Worm (Caenorhabditis elegans) whole organism, L4 larva: ENCODE results near the gene C13A2.9.

Experiments used
- D1046.2 ChIP-seq: fragments of 200-800 bp; sonication (Bioruptor generic); IDR thresholded peaks from 2 replicates; pipeline ENCODE4 v1.3.6; 2022; ENCODE audit warnings: missing genetic modification characterization, missing compliant biosample characterization
- F10B5.3 ChIP-seq: sonication (generic microtip); optimal IDR thresholded peaks from 2 replicates; lab custom pipeline; 2016; ENCODE audit warnings: mild to moderate bottlenecking, missing genetic modification characterization, missing compliant biosample characterization
- Y105C5A.15 ChIP-seq: fragments of 200-800 bp; sonication (Bioruptor generic); IDR thresholded peaks from 2 replicates; pipeline ENCODE4 v1.3.6; 2022; ENCODE audit warnings: missing genetic modification characterization, missing compliant biosample characterization
- Y5F2A.4 ChIP-seq: fragments of 200-800 bp; sonication (Bioruptor generic); optimal IDR thresholded peaks from 2 replicates; lab custom pipeline; 2018; ENCODE audit warnings: mild to moderate bottlenecking, missing genetic modification characterization, missing compliant biosample characterization
- Y75B8A.6 ChIP-seq: fragments of 200-800 bp; sonication (Bioruptor generic); IDR thresholded peaks from 2 replicates; pipeline ENCODE4 v1.3.6; 2022; ENCODE audit warnings: missing genetic modification reagents, missing genetic modification characterization, missing compliant biosample characterization
- ama-1 ChIP-seq: fragments of 150-350 bp; optimal IDR thresholded peaks from 2 replicates; lab custom pipeline; 2014; ENCODE audit warnings: inconsistent platforms, mixed read lengths
- attf-4 ChIP-seq: sonication (generic microtip); optimal IDR thresholded peaks from 3 replicates; lab custom pipeline; 2017; ENCODE audit warnings: missing biosample characterization, missing genetic modification characterization
- ceh-44 ChIP-seq: fragments of 200-800 bp; sonication (Bioruptor generic); IDR thresholded peaks from 2 replicates; pipeline ENCODE4 v1.3.6; 2022; ENCODE audit warnings: missing genetic modification reagents, missing genetic modification characterization, missing compliant biosample characterization
- ceh-62 ChIP-seq: sonication (generic microtip); optimal IDR thresholded peaks from 2 replicates; lab custom pipeline; 2017; ENCODE audit warnings: missing biosample characterization, missing genetic modification characterization
- ces-1 ChIP-seq: fragments of 150-350 bp; sonication (generic microtip); optimal IDR thresholded peaks from 4 replicates; lab custom pipeline; 2014; ENCODE audit warnings: missing biosample characterization, missing genetic modification reagents, missing genetic modification characterization
- ctbp-1 ChIP-seq: fragments of 200-800 bp; sonication (Bioruptor generic); IDR thresholded peaks from 2 replicates; pipeline ENCODE4 v1.3.6; 2022; ENCODE audit warnings: missing genetic modification reagents, missing genetic modification characterization, missing compliant biosample characterization
- daf-16 ChIP-seq, 3 experiments: sonication (generic microtip); optimal IDR thresholded peaks; 2 replicates each; lab custom pipeline; 2016 to 2017; ENCODE audit warnings: missing genetic modification characterization in 3 of 3, missing genetic modification reagents in 3 of 3, mild to moderate bottlenecking in 2 of 3, missing compliant biosample characterization in 2 of 3, missing biosample characterization in 1 of 3, moderate library complexity in 1 of 3
- daf-19 ChIP-seq: fragments of 200-800 bp; sonication (Bioruptor generic); conservative IDR thresholded peaks from 2 replicates; pipeline ENCODE4 v1.3.6; 2022; ENCODE audit warnings: missing genetic modification characterization, missing compliant biosample characterization
- dmd-6 ChIP-seq: fragments of 200-800 bp; sonication (Bioruptor generic); IDR thresholded peaks from 2 replicates; pipeline ENCODE4 v1.3.6; 2022; ENCODE audit warnings: missing genetic modification reagents, missing genetic modification characterization, missing compliant biosample characterization
- dmd-8 ChIP-seq: fragments of 200-800 bp; sonication (Bioruptor generic); IDR thresholded peaks from 2 replicates; pipeline ENCODE4 v1.3.6; 2022; ENCODE audit warnings: missing genetic modification characterization, missing compliant biosample characterization
- dve-1 ChIP-seq: sonication (generic microtip); optimal IDR thresholded peaks from 2 replicates; lab custom pipeline; 2017; ENCODE audit warnings: antibody characterized with exemption, mild to moderate bottlenecking, missing genetic modification characterization, missing compliant biosample characterization; ENCODE audit not compliant: insufficient read depth
- hlh-30 ChIP-seq: sonication (generic microtip); optimal IDR thresholded peaks from 2 replicates; lab custom pipeline; 2017; ENCODE audit warnings: antibody characterized with exemption, mild to moderate bottlenecking, missing genetic modification characterization, missing compliant biosample characterization; ENCODE audit not compliant: insufficient read depth
- lin-15B ChIP-seq: fragments of 150-350 bp; sonication (generic microtip); optimal IDR thresholded peaks from 3 replicates; lab custom pipeline; 2014; ENCODE audit warnings: missing biosample characterization, missing genetic modification characterization
- lsy-2 ChIP-seq, 2 experiments: fragments of 150-350 bp in 1 of 2; sonication (generic microtip) in 1 of 2; optimal IDR thresholded peaks; 2 replicates each; lab custom pipeline; 2014 to 2017; ENCODE audit warnings: missing biosample characterization in 2 of 2, missing genetic modification characterization in 2 of 2
- madf-5 ChIP-seq, 2 experiments: fragments of 200-800 bp; sonication (Bioruptor generic); IDR thresholded peaks; 2 replicates each; pipeline ENCODE4 v1.3.6; 2022; ENCODE audit warnings: missing compliant biosample characterization in 2 of 2, missing genetic modification characterization in 2 of 2
- madf-9 ChIP-seq: fragments of 200-800 bp; sonication (Bioruptor generic); conservative IDR thresholded peaks from 2 replicates; pipeline ENCODE4 v1.3.6; 2022; ENCODE audit warnings: missing genetic modification reagents, missing genetic modification characterization, missing compliant biosample characterization
- mdl-1 ChIP-seq, 2 experiments: fragments of 150-350 bp in 1 of 2; sonication (generic microtip) in 1 of 2; optimal IDR thresholded peaks; 2 replicates each; lab custom pipeline; 2014 to 2017; ENCODE audit warnings: missing biosample characterization in 2 of 2, missing genetic modification characterization in 2 of 2
- mep-1 ChIP-seq: fragments of 150-350 bp; sonication (generic microtip); optimal IDR thresholded peaks from 3 replicates; lab custom pipeline; 2014; ENCODE audit warnings: missing biosample characterization, missing genetic modification characterization
- mxl-3 ChIP-seq: fragments of 200-800 bp; sonication (Bioruptor generic); optimal IDR thresholded peaks from 2 replicates; lab custom pipeline; 2018; ENCODE audit warnings: mild to moderate bottlenecking, missing genetic modification characterization, missing compliant biosample characterization
- nhr-10 ChIP-seq: fragments of 150-350 bp; optimal IDR thresholded peaks from 2 replicates; lab custom pipeline; 2014; ENCODE audit warnings: missing biosample characterization, missing genetic modification characterization
- nhr-11 ChIP-seq: fragments of 150-350 bp; optimal IDR thresholded peaks from 2 replicates; lab custom pipeline; 2014; ENCODE audit warnings: missing biosample characterization, missing genetic modification characterization
- nhr-48 ChIP-seq: sonication (generic microtip); optimal IDR thresholded peaks from 2 replicates; lab custom pipeline; 2016; ENCODE audit warnings: mild to moderate bottlenecking, missing genetic modification characterization, missing compliant biosample characterization
- nhr-6 ChIP-seq: fragments of 150-350 bp; optimal IDR thresholded peaks from 2 replicates; lab custom pipeline; 2014; ENCODE audit warnings: missing biosample characterization, missing genetic modification characterization
- nhr-76 ChIP-seq: fragments of 150-350 bp; optimal IDR thresholded peaks from 2 replicates; lab custom pipeline; 2014; ENCODE audit warnings: missing biosample characterization, missing genetic modification characterization
- unc-39 ChIP-seq: sonication (generic microtip); optimal IDR thresholded peaks from 2 replicates; lab custom pipeline; 2017; ENCODE audit warnings: missing biosample characterization, missing genetic modification characterization
- unc-62 ChIP-seq, 3 experiments: fragments of 150-350 bp in 1 of 3; sonication (generic microtip); optimal IDR thresholded peaks in 2 of 3; peaks in 1 of 3; 1 replicate in 1 of 3; 2 replicates in 2 of 3; lab custom pipeline; 2014 to 2017; ENCODE audit warnings: missing biosample characterization in 3 of 3, missing genetic modification characterization in 3 of 3, missing genetic modification reagents in 3 of 3, missing genotype in 1 of 3
- zip-2 ChIP-seq: fragments of 150-350 bp; optimal IDR thresholded peaks from 2 replicates; lab custom pipeline; 2014; ENCODE audit warnings: missing biosample characterization, missing genetic modification characterization
- ztf-11 ChIP-seq: fragments of 150-350 bp; optimal IDR thresholded peaks from 2 replicates; lab custom pipeline; 2014; ENCODE audit warnings: missing biosample characterization, missing genetic modification characterization

Gene C13A2.9

ce11 chrV:7274992-7275391, 11.1 kb upstream of the C13A2.9 start, which contains the start of gene C13A2.10:
Gene C13A2.10, minus strand, starts transcription at chrV:7275092.
- TF ChIP-seq unc-39 (tag; lab: Kevin White, UChicago): no peak
- TF ChIP-seq Y75B8A.6 (GFP tag; lab: Robert Waterston, UW): no peak
- no peak for TF ChIP-seq dmd-6
- TF ChIP-seq madf-5 (GFP tag; IDR thresholded peaks at IDR 0.05; lab: Robert Waterston, UW): no peak
- TF ChIP-seq nhr-10 (tag; lab: Kevin White, UChicago): no peak
- no peak for TF ChIP-seq lin-15B (tag; lab: Kevin White, UChicago)
- no peak for TF ChIP-seq mep-1 (tag; lab: Kevin White, UChicago)
- TF ChIP-seq daf-19: no peak
- no peak for TF ChIP-seq ceh-62 (tag; lab: Kevin White, UChicago)
- no peak for TF ChIP-seq hlh-30
- no peak for TF ChIP-seq F10B5.3 (tag; lab: Kevin White, UChicago)
- TF ChIP-seq dve-1 (tag; lab: Kevin White, UChicago): no peak
- TF ChIP-seq, all 104 proteins: peak for 0

- TF ChIP-seq nhr-48 (tag; lab: Kevin White, UChicago) (no peak), ama-1 (lab: Kevin White, UChicago) (no peak), dmd-8 (GFP tag; lab: Robert Waterston, UW) (no peak), ztf-11 (no peak), hlh-30 (no peak), ceh-44 (GFP tag; lab: Robert Waterston, UW) (no peak), attf-4 (tag; lab: Kevin White, UChicago) (no peak), mdl-1 (tag; optimal IDR thresholded peaks at IDR 0.05; lab: Kevin White, UChicago) (no peak), madf-9 (GFP tag; lab: Robert Waterston, UW) (no peak)
Observed at ce11 chrV:7269399-7269798, 5.5 kb upstream of the C13A2.9 start, which contains the start of gene C13A2.6. Gene C13A2.6, plus strand, starts transcription at chrV:7269699.

- TF ChIP-seq ceh-44 (GFP tag; lab: Robert Waterston, UW) (no peak), unc-62 (GFP tag; optimal IDR thresholded peaks at IDR 0.05 in 1 of 2; lab: Kevin White, UChicago) (no peak), unc-62 (tag; optimal IDR thresholded peaks at IDR 0.05; lab: Kevin White, UChicago) (no peak)
Observed at ce11 chrV:7266021-7266420, 2.1 kb upstream of the C13A2.9 start, which contains the start of gene C13A2.7. Gene C13A2.7, plus strand, starts transcription at chrV:7266321.

- no peak for TF ChIP-seq Y5F2A.4 (GFP tag; lab: Kevin White, UChicago)
- no peak for TF ChIP-seq dmd-6
- no peak for TF ChIP-seq unc-39 (tag; lab: Kevin White, UChicago)
- no peak for TF ChIP-seq madf-5 (GFP tag; IDR thresholded peaks at IDR 0.05; lab: Robert Waterston, UW)
- TF ChIP-seq nhr-76 (tag; lab: Kevin White, UChicago): no peak
- TF ChIP-seq mxl-3: no peak
- no peak for TF ChIP-seq Y105C5A.15 (GFP tag; lab: Robert Waterston, UW)
- TF ChIP-seq lin-15B (tag; lab: Kevin White, UChicago): no peak
- no peak for TF ChIP-seq nhr-11 (tag; lab: Kevin White, UChicago)
- TF ChIP-seq ctbp-1 (GFP tag; lab: Robert Waterston, UW): no peak
- no peak for TF ChIP-seq lsy-2 (tag; optimal IDR thresholded peaks at IDR 0.05; lab: Kevin White, UChicago)
- TF ChIP-seq D1046.2 (GFP tag; lab: Robert Waterston, UW): no peak
- no peak for TF ChIP-seq zip-2
- TF ChIP-seq ces-1 (GFP tag; lab: Kevin White, UChicago): no peak
- TF ChIP-seq Y75B8A.6 (GFP tag; lab: Robert Waterston, UW): no peak
- TF ChIP-seq nhr-6 (tag; lab: Kevin White, UChicago): no peak
- no peak for TF ChIP-seq daf-16 (GFP tag; optimal IDR thresholded peaks at IDR 0.05; lab: Kevin White, UChicago)
- no peak for TF ChIP-seq daf-16 (tag; optimal IDR thresholded peaks at IDR 0.05; lab: Kevin White, UChicago)
Observed at ce11 chrV:7258965-7259364, 5.0 kb downstream of the C13A2.9 start, which contains the start of gene C13A2.12. Gene C13A2.12, plus strand, starts transcription at chrV:7259265.
